Worm (Caenorhabditis elegans) whole organism, young adult: ENCODE results near the gene msp-38.

ENCODE experiments used
- B0035.1 ChIP-seq: sonication (generic microtip); optimal IDR thresholded peaks from 2 replicates; lab custom pipeline; 2016; ENCODE audit warnings: missing genetic modification characterization, mild to moderate bottlenecking, missing compliant biosample characterization, missing genotype, missing genetic modification reagents
- C06A6.2 ChIP-seq: fragments of 200-800 bp; sonication (Bioruptor generic); conservative IDR thresholded peaks from 2 replicates; pipeline ENCODE4 v1.3.6; 2022; ENCODE audit warnings: missing genetic modification characterization, missing compliant biosample characterization
- F33H1.4 ChIP-seq: fragments of 200-800 bp; sonication (Bioruptor generic); IDR thresholded peaks from 2 replicates; pipeline ENCODE4 v1.3.6; 2022; ENCODE audit warnings: missing genetic modification reagents, missing genetic modification characterization, missing compliant biosample characterization
- F49E8.2 ChIP-seq: sonication (generic microtip); optimal IDR thresholded peaks from 3 replicates; lab custom pipeline; 2017; ENCODE audit warnings: missing genetic modification characterization, mild to moderate bottlenecking, missing compliant biosample characterization, antibody characterized with exemption, moderate library complexity; ENCODE audit not compliant: insufficient read depth
- Y56A3A.18 ChIP-seq: fragments of 200-800 bp; sonication (Bioruptor generic); IDR thresholded peaks from 2 replicates; pipeline ENCODE4 v1.3.6; 2022; ENCODE audit warnings: missing genetic modification reagents, missing genetic modification characterization, missing compliant biosample characterization
- ZK185.1 ChIP-seq: sonication (generic microtip); optimal IDR thresholded peaks from 2 replicates; lab custom pipeline; 2016; ENCODE audit warnings: mild to moderate bottlenecking, missing genetic modification characterization, missing compliant biosample characterization; ENCODE audit not compliant: poor library complexity, severe bottlenecking
- athp-1 ChIP-seq: sonication (generic microtip); optimal IDR thresholded peaks from 2 replicates; lab custom pipeline; 2017; ENCODE audit warnings: mild to moderate bottlenecking, missing genetic modification characterization, missing compliant biosample characterization
- attf-5 ChIP-seq: fragments of 200-800 bp; sonication (Bioruptor generic); optimal IDR thresholded peaks from 2 replicates; lab custom pipeline; 2018; ENCODE audit warnings: mild to moderate bottlenecking, missing genetic modification characterization, missing compliant biosample characterization
- cebp-1 ChIP-seq, 2 experiments: fragments of 200-800 bp in 1 of 2; sonication (Bioruptor generic) in 1 of 2; sonication (generic microtip) in 1 of 2; IDR thresholded peaks in 1 of 2; optimal IDR thresholded peaks in 1 of 2; 2 replicates each; pipeline versions ENCODE4 v1.3.6 to Lab custom; 2017 to 2022; ENCODE audit warnings: missing compliant biosample characterization in 2 of 2, missing genetic modification characterization in 2 of 2, mild to moderate bottlenecking in 1 of 2, missing genetic modification reagents in 1 of 2, moderate library complexity in 1 of 2
- cebp-2 ChIP-seq: fragments of 200-800 bp; sonication (Bioruptor generic); IDR thresholded peaks from 2 replicates; pipeline ENCODE4 v1.3.6; 2022; ENCODE audit warnings: missing genetic modification characterization, missing compliant biosample characterization
- ceh-40 ChIP-seq: fragments of 200-800 bp; sonication (Bioruptor generic); IDR thresholded peaks from 2 replicates; pipeline ENCODE4 v1.3.6; 2022; ENCODE audit warnings: missing genetic modification characterization, missing compliant biosample characterization
- ceh-58 ChIP-seq: fragments of 200-800 bp; sonication (Bioruptor generic); IDR thresholded peaks from 2 replicates; pipeline ENCODE4 v1.3.6; 2022; ENCODE audit warnings: missing genetic modification characterization, missing compliant biosample characterization
- chd-7 ChIP-seq: sonication (generic microtip); optimal IDR thresholded peaks from 2 replicates; lab custom pipeline; 2016; ENCODE audit warnings: mild to moderate bottlenecking, missing genetic modification characterization, moderate library complexity, missing compliant biosample characterization
- dpff-1 ChIP-seq: sonication (generic microtip); optimal IDR thresholded peaks from 2 replicates; lab custom pipeline; 2017; ENCODE audit warnings: mild to moderate bottlenecking, missing genetic modification characterization, missing compliant biosample characterization
- egrh-3 ChIP-seq: fragments of 200-800 bp; sonication (Bioruptor generic); IDR thresholded peaks from 2 replicates; pipeline ENCODE4 v1.3.6; 2022; ENCODE audit warnings: missing genetic modification reagents, missing genetic modification characterization, missing compliant biosample characterization
- ekl-4 ChIP-seq: fragments of 200-800 bp; sonication (Bioruptor generic); IDR thresholded peaks from 2 replicates; pipeline ENCODE4 v1.3.6; 2022; ENCODE audit warnings: missing genetic modification reagents, missing genetic modification characterization, missing compliant biosample characterization
- ets-4 ChIP-seq: fragments of 200-800 bp; sonication (Bioruptor generic); optimal IDR thresholded peaks from 2 replicates; lab custom pipeline; 2018; ENCODE audit warnings: mild to moderate bottlenecking, missing genetic modification characterization, missing compliant biosample characterization
- fkh-3 ChIP-seq: sonication (generic microtip); optimal IDR thresholded peaks from 2 replicates; lab custom pipeline; 2016; ENCODE audit warnings: mild to moderate bottlenecking, missing genetic modification characterization, missing compliant biosample characterization
- hlh-26 ChIP-seq: fragments of 200-800 bp; sonication (Bioruptor generic); conservative IDR thresholded peaks from 2 replicates; pipeline ENCODE4 v1.3.6; 2022; ENCODE audit warnings: missing genetic modification reagents, missing genetic modification characterization, missing compliant biosample characterization
- hmg-1.2 ChIP-seq: fragments of 200-800 bp; sonication (Bioruptor generic); IDR thresholded peaks from 2 replicates; pipeline ENCODE4 v1.3.6; 2022; ENCODE audit warnings: missing genetic modification reagents, missing genetic modification characterization, missing compliant biosample characterization
- hrde-1 ChIP-seq: sonication (generic microtip); optimal IDR thresholded peaks from 2 replicates; lab custom pipeline; 2016; ENCODE audit warnings: missing genetic modification characterization, mild to moderate bottlenecking, missing compliant biosample characterization, moderate library complexity, missing genotype, missing genetic modification reagents, borderline replicate concordance
- lin-54 ChIP-seq: fragments of 200-800 bp; sonication (Bioruptor generic); optimal IDR thresholded peaks from 2 replicates; lab custom pipeline; 2018; ENCODE audit warnings: mild to moderate bottlenecking, missing genetic modification characterization, missing compliant biosample characterization
- lir-1 ChIP-seq: fragments of 200-800 bp; sonication (Bioruptor generic); conservative IDR thresholded peaks from 2 replicates; pipeline ENCODE4 v1.3.6; 2022; ENCODE audit warnings: missing genetic modification reagents, missing genetic modification characterization, missing compliant biosample characterization
- lsl-1 ChIP-seq: fragments of 200-800 bp; sonication (Bioruptor generic); optimal IDR thresholded peaks from 2 replicates; lab custom pipeline; 2018; ENCODE audit warnings: mild to moderate bottlenecking, missing genetic modification characterization, moderate library complexity, missing compliant biosample characterization
- madf-10 ChIP-seq: sonication (generic microtip); optimal IDR thresholded peaks from 2 replicates; lab custom pipeline; 2016; ENCODE audit warnings: mild to moderate bottlenecking, missing genetic modification characterization, missing compliant biosample characterization
- madf-8 ChIP-seq: fragments of 200-800 bp; sonication (Bioruptor generic); conservative IDR thresholded peaks from 2 replicates; pipeline ENCODE4 v1.3.6; 2022; ENCODE audit warnings: missing genetic modification reagents, missing genetic modification characterization, missing compliant biosample characterization
- mes-4 ChIP-seq: sonication (generic microtip); optimal IDR thresholded peaks from 2 replicates; lab custom pipeline; 2016; ENCODE audit warnings: missing genotype, missing genetic modification characterization, missing compliant biosample characterization
- nfya-2 ChIP-seq: fragments of 200-800 bp; sonication (Bioruptor generic); IDR thresholded peaks from 2 replicates; pipeline ENCODE4 v1.3.6; 2022; ENCODE audit warnings: missing genetic modification reagents, missing genetic modification characterization, missing compliant biosample characterization
- nhr-90 ChIP-seq: sonication (generic microtip); optimal IDR thresholded peaks from 2 replicates; lab custom pipeline; 2016; ENCODE audit warnings: missing genotype, mild to moderate bottlenecking, missing genetic modification characterization, missing compliant biosample characterization
- rpc-1 ChIP-seq, 2 experiments: fragments of 150-350 bp in 1 of 2; sonication (generic microtip) in 1 of 2; optimal IDR thresholded peaks; 2 replicates each; lab custom pipeline; 2014 to 2018; ENCODE audit warnings: missing biosample characterization in 1 of 2, missing genetic modification characterization in 1 of 2, missing genetic modification reagents in 1 of 2, missing genotype in 1 of 2
- sdz-38 ChIP-seq: sonication (generic microtip); optimal IDR thresholded peaks from 2 replicates; lab custom pipeline; 2016; ENCODE audit warnings: missing genotype, missing genetic modification characterization, missing compliant biosample characterization
- snpc-1.3 ChIP-seq: sonication (generic microtip); optimal IDR thresholded peaks from 2 replicates; lab custom pipeline; 2017; ENCODE audit warnings: missing genetic modification characterization, mild to moderate bottlenecking, missing compliant biosample characterization, antibody characterized with exemption, moderate library complexity, missing genotype, missing genetic modification reagents; ENCODE audit not compliant: insufficient read depth
- somi-1 ChIP-seq: fragments of 200-800 bp; sonication (Bioruptor generic); optimal IDR thresholded peaks from 2 replicates; lab custom pipeline; 2018; ENCODE audit warnings: mild to moderate bottlenecking, missing genetic modification characterization, missing compliant biosample characterization
- tlf-1 ChIP-seq: fragments of 200-800 bp; sonication (Bioruptor generic); optimal IDR thresholded peaks from 2 replicates; lab custom pipeline; 2018; ENCODE audit warnings: mild to moderate bottlenecking, missing genetic modification characterization, missing compliant biosample characterization
- zim-3 ChIP-seq: sonication (generic microtip); optimal IDR thresholded peaks from 2 replicates; lab custom pipeline; 2017; ENCODE audit warnings: mild to moderate bottlenecking, missing genetic modification characterization, moderate library complexity, missing compliant biosample characterization
- ztf-28 ChIP-seq: fragments of 200-800 bp; sonication (Bioruptor generic); IDR thresholded peaks from 2 replicates; pipeline ENCODE4 v1.3.6; 2022; ENCODE audit warnings: missing genetic modification reagents, missing genetic modification characterization, missing compliant biosample characterization

msp-38 gene

DNA sequence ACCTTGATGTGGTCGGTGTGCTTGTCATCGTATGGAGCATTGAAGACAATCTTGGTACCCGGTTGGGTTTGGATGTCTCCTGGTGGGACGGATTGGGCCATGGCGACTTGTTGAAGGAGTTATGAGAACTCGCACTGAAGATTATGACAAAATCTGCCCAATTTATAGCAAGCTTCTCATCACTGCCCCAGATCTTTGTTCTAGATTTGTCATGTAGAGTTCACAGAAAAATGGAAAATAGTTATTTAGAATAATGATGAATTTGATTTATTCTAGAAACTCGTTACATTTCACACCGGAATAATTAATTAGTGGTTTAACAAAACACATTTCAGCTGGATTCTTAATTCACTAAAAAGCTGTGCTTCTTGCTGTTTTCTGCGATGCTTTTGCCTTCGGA, at the start of gene msp-38:
TSS of gene msp-38 (minus strand) at position 101 of the 400 bp plus-strand sequence.
- TF ChIP-seq F49E8.2 (tag; lab: Kevin White, UChicago) = no peak
- TF ChIP-seq lin-54 (GFP tag; lab: Kevin White, UChicago) = no peak
- no peak for TF ChIP-seq ceh-58
- no peak for TF ChIP-seq tlf-1 (GFP tag; lab: Kevin White, UChicago)
- TF ChIP-seq hlh-26 (GFP tag; lab: Robert Waterston, UW) = no peak
- TF ChIP-seq egrh-3 (GFP tag; lab: Robert Waterston, UW) = no peak
- TF ChIP-seq dpff-1 (tag; lab: Kevin White, UChicago) = no peak
- TF ChIP-seq ets-4 (GFP tag; lab: Kevin White, UChicago) = no peak
- no peak for TF ChIP-seq athp-1 (tag; lab: Kevin White, UChicago)
- TF ChIP-seq nfya-2 = no peak
- TF ChIP-seq somi-1 = no peak
- no peak for TF ChIP-seq ekl-4 (GFP tag; lab: Robert Waterston, UW)
- TF ChIP-seq zim-3 (tag; lab: Kevin White, UChicago) = no peak
- no peak for TF ChIP-seq Y56A3A.18 (GFP tag; lab: Robert Waterston, UW)
- no peak for TF ChIP-seq ztf-28

DNA sequence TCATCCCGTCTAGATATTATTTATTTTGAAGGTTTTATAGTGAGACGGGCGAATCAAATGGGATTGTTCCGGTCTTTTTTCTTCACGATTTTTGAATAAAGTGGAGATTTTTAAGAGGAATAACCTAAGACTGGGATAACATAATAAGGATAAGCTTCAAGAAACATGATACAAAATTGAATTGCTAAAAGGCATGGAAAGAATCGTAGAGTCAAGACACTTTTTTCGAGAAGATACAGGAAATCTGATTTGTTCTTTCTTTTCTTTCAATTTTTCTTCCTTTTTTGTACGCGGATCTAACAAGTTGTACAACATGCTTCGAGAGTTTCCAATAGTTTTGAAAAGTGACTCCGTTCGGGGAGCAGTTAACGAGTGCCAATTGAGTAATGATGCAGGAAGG, 48.0 kb upstream of the msp-38 start:
- TF ChIP-seq cebp-2 (GFP tag; lab: Robert Waterston, UW) (no peak), ceh-40 (no peak), cebp-1 (GFP tag; IDR thresholded peaks at IDR 0.05; lab: Robert Waterston, UW) (no peak), cebp-1 (tag; optimal IDR thresholded peaks at IDR 0.05; lab: Kevin White, UChicago) (no peak), lsl-1 (GFP tag; lab: Kevin White, UChicago) (no peak), ZK185.1 (no peak), mes-4 (tag; lab: Kevin White, UChicago) (no peak), B0035.1 (tag; lab: Kevin White, UChicago) (no peak), lir-1 (no peak), F33H1.4 (GFP tag; lab: Robert Waterston, UW) (no peak)
- TF ChIP-seq, all 124 proteins: peak for 0

DNA sequence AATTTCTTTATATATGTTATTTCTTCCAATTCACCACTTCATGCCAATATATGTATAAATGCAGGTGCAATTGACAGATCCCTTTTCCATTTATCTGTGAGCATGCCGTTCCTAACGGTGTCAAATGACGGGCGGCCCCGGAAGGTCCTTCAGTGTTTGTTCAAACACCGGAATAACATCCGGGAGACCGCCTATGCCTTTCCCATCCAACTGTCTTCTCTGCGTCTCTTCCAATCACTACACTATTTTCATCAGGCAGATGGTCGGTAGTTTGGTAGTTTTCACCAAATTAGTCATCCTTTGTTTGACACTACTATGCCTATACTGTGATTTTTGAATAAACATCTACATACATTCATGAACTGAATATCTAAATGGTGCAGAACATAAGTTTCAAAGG, 47.0 kb upstream of the msp-38 start:
- TF ChIP-seq hmg-1.2 (peak; percentile 79), nhr-90 (tag; lab: Kevin White, UChicago) (no peak)

DNA sequence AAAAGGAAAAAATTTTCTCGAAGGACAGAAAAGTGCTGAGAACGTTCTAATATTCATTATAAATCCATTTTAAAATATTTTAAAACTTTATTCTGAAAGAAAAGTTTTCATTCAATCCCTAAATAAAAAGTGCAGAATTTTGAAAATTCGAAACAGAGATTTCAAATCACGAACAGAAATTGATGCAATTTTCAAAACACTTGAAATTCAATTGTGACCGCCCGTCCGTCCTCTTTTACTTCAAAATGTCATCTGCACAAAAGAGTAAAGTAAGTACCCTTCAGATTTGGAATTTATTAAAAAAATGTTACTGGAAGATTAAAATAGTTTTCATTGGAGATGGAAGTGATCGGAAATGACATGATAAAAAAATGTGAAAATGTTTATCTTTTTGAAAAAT, 45.0 kb upstream of the msp-38 start:
- TF ChIP-seq hmg-1.2 (no peak), attf-5 (GFP tag; lab: Kevin White, UChicago) (no peak), sdz-38 (tag; lab: Kevin White, UChicago) (no peak), snpc-1.3 (tag; lab: Kevin White, UChicago) (no peak), hrde-1 (tag; lab: Kevin White, UChicago) (no peak), chd-7 (tag; lab: Kevin White, UChicago) (no peak), egrh-3 (GFP tag; lab: Robert Waterston, UW) (no peak), madf-10 (tag; lab: Kevin White, UChicago) (no peak), athp-1 (tag; lab: Kevin White, UChicago) (no peak), rpc-1 (optimal IDR thresholded peaks at IDR 0.05; lab: Kevin White, UChicago) (no peak), rpc-1 (tag; optimal IDR thresholded peaks at IDR 0.05; lab: Kevin White, UChicago) (no peak), madf-8 (GFP tag; lab: Robert Waterston, UW) (no peak), C06A6.2 (GFP tag; lab: Robert Waterston, UW) (no peak), fkh-3 (tag; lab: Kevin White, UChicago) (no peak), ceh-40 (no peak)
